Worm (Caenorhabditis elegans) whole organism, young adult: ENCODE results near the gene ZC239.17.

Experiments used
- T26A5.8 ChIP-seq: sonication (generic microtip); optimal IDR thresholded peaks from 2 replicates; lab custom pipeline; 2016; ENCODE audit warnings: missing genetic modification characterization, missing compliant biosample characterization
- ama-1 ChIP-seq, 3 experiments: fragments of 150-350 bp in 1 of 3; sonication (generic microtip) in 2 of 3; optimal IDR thresholded peaks; 2 replicates each; lab custom pipeline; 2014 to 2018; ENCODE audit warnings: missing biosample characterization in 2 of 3, missing genetic modification characterization in 2 of 3, missing genetic modification reagents in 2 of 3
- ceh-100 ChIP-seq: fragments of 200-800 bp; sonication (Bioruptor generic); IDR thresholded peaks from 2 replicates; pipeline ENCODE4 v1.3.6; 2022; ENCODE audit warnings: missing genetic modification reagents, missing genetic modification characterization, missing compliant biosample characterization
- hmg-20 ChIP-seq: fragments of 200-800 bp; sonication (Bioruptor generic); IDR thresholded peaks from 2 replicates; pipeline ENCODE4 v1.3.6; 2022; ENCODE audit warnings: missing genetic modification reagents, missing genetic modification characterization, missing compliant biosample characterization
- hrde-1 ChIP-seq: sonication (generic microtip); optimal IDR thresholded peaks from 2 replicates; lab custom pipeline; 2016; ENCODE audit warnings: missing genetic modification characterization, mild to moderate bottlenecking, missing compliant biosample characterization, moderate library complexity, missing genotype, missing genetic modification reagents, borderline replicate concordance
- let-607 ChIP-seq, 2 experiments: fragments of 200-800 bp in 1 of 2; sonication (Bioruptor generic) in 1 of 2; sonication (generic microtip) in 1 of 2; optimal IDR thresholded peaks; 2 replicates each; lab custom pipeline; 2016 to 2018; ENCODE audit warnings: mild to moderate bottlenecking in 2 of 2, missing compliant biosample characterization in 2 of 2, missing genetic modification characterization in 2 of 2, moderate library complexity in 2 of 2, missing genotype in 1 of 2
- madf-3 ChIP-seq: fragments of 200-800 bp; sonication (Bioruptor generic); IDR thresholded peaks from 2 replicates; pipeline ENCODE4 v1.3.6; 2022; ENCODE audit warnings: missing genetic modification reagents, missing genetic modification characterization, missing compliant biosample characterization
- pha-4 ChIP-seq: fragments of 150-350 bp; sonication (generic microtip); optimal IDR thresholded peaks from 2 replicates; lab custom pipeline; 2014; ENCODE audit warnings: missing biosample characterization, missing genetic modification reagents, missing genetic modification characterization

ce11 chrII:3220723-3221122 is 5.0 kb downstream of the ZC239.17 start, which contains the start of gene ZC239.22:
- no peak for TF ChIP-seq ama-1 (optimal IDR thresholded peaks at IDR 0.05; lab: Kevin White, UChicago)
- TF ChIP-seq ama-1 (GFP tag; optimal IDR thresholded peaks at IDR 0.05; lab: Kevin White, UChicago), result no peak
- TF ChIP-seq ceh-100, result no peak
- TF ChIP-seq hmg-20 (GFP tag; lab: Robert Waterston, UW), result no peak
- no peak for TF ChIP-seq madf-3
- no peak for TF ChIP-seq hrde-1
- TF ChIP-seq T26A5.8 (tag; lab: Kevin White, UChicago), result no peak
- no peak for TF ChIP-seq let-607 (tag; optimal IDR thresholded peaks at IDR 0.05; lab: Kevin White, UChicago)
- no peak for TF ChIP-seq pha-4 (tag; lab: Kevin White, UChicago)
